Worm (Caenorhabditis elegans): Measurements from ENCODE around the gene tin-9.1.

Gene tin-9.1

ce11 chrIV:7047762-7048178 is 3.4 kb upstream of the tin-9.1 start:
- TF ChIP-seq vab-15 (tag; optimal IDR thresholded peaks at IDR 0.05) (no peak), sox-4 (tag; optimal IDR thresholded peaks at IDR 0.05) (no peak), hpl-2 (GFP tag; optimal IDR thresholded peaks at IDR 0.05) (peak; percentile 29), nhr-77 (tag; optimal IDR thresholded peaks at IDR 0.05) (peak; percentile 43), unc-130 (tag; optimal IDR thresholded peaks at IDR 0.05) (no peak), elt-3 (tag; optimal IDR thresholded peaks at IDR 0.05) (peak in 3 of 6 experiments; percentile 81 to 91 (median 91)), C04F5.9 (tag; optimal IDR thresholded peaks at IDR 0.05) (peak; percentile 21), grh-1 (GFP tag; IDR thresholded peaks at IDR 0.05) (peak; percentile 78), nhr-47 (tag; optimal IDR thresholded peaks at IDR 0.05) (peak; percentile 70), mdl-1 (tag; optimal IDR thresholded peaks at IDR 0.05) (peak in 1 of 2 experiments; percentile 86), fos-1 (tag; optimal IDR thresholded peaks at IDR 0.05) (peak; percentile 71), C34B4.2 (tag; optimal IDR thresholded peaks at IDR 0.05) (no peak), ztf-4 (tag; optimal IDR thresholded peaks at IDR 0.05) (no peak), lin-15B (tag; optimal IDR thresholded peaks at IDR 0.05) (no peak), nhr-28 (tag; optimal IDR thresholded peaks at IDR 0.05) (no peak), dsc-1 (tag; optimal IDR thresholded peaks at IDR 0.05) (no peak), unc-86 (tag; optimal IDR thresholded peaks at IDR 0.05) (no peak), nhr-12 (tag; optimal IDR thresholded peaks at IDR 0.05) (no peak), egl-27 (tag; optimal IDR thresholded peaks at IDR 0.05) (peak in 1 of 2 experiments; percentile 59), ceh-8 (GFP tag; optimal IDR thresholded peaks at IDR 0.05) (no peak), fkh-4 (tag; optimal IDR thresholded peaks at IDR 0.05; ENCODE audit: borderline replicate concordance) (no peak), jun-1 (tag; optimal IDR thresholded peaks at IDR 0.05) (peak; percentile 28), lin-35 (GFP tag; optimal IDR thresholded peaks at IDR 0.05) (peak; percentile 28 to 74), blmp-1 (tag; optimal IDR thresholded peaks at IDR 0.05) (peak; percentile 79), C16A3.4 (tag; optimal IDR thresholded peaks at IDR 0.05) (peak; percentile 44), mep-1 (tag; optimal IDR thresholded peaks at IDR 0.05) (peak; percentile 65), pqm-1 (tag; optimal IDR thresholded peaks at IDR 0.05) (no peak), unc-62 (GFP tag; optimal IDR thresholded peaks at IDR 0.05) (no peak), fkh-8 (tag; optimal IDR thresholded peaks at IDR 0.05) (no peak), ztf-11 (tag; optimal IDR thresholded peaks at IDR 0.05) (no peak), nhr-76 (tag; optimal IDR thresholded peaks at IDR 0.05) (no peak), mab-9 (GFP tag; IDR thresholded peaks at IDR 0.05) (no peak), nhr-84 (tag; optimal IDR thresholded peaks at IDR 0.05) (no peak), tbx-2 (tag; optimal IDR thresholded peaks at IDR 0.05) (peak; percentile 70), lir-3 (tag; optimal IDR thresholded peaks at IDR 0.05; ENCODE audit: poor library complexity) (no peak), pag-3 (tag; optimal IDR thresholded peaks at IDR 0.05; ENCODE audit: borderline replicate concordance, insufficient read depth) (no peak), isw-1 (GFP tag; IDR thresholded peaks at IDR 0.05) (no peak), efl-3 (GFP tag; optimal IDR thresholded peaks at IDR 0.05) (no peak), unc-98 (GFP tag; IDR thresholded peaks at IDR 0.05) (0 out of 2 replicates have a peak, but pooled peaks have one; percentile 14), F16B12.6 (tag; optimal IDR thresholded peaks at IDR 0.05) (no peak), efl-1 (optimal IDR thresholded peaks at IDR 0.05) (peak; percentile 27 to 56), efl-1 (GFP tag; optimal IDR thresholded peaks at IDR 0.05 in 1 of 2) (peak; percentile 22 to 91), nhr-71 (tag; optimal IDR thresholded peaks at IDR 0.05) (peak; percentile 91), hlh-4 (tag; optimal IDR thresholded peaks at IDR 0.05) (no peak), xbp-1 (tag; optimal IDR thresholded peaks at IDR 0.05) (peak; percentile 49), ceh-82 (tag; optimal IDR thresholded peaks at IDR 0.05) (peak in 2 of 3 experiments; percentile 38 to 40), nhr-85 (tag) (peak; percentile 98), unc-30 (tag; optimal IDR thresholded peaks at IDR 0.05) (no peak), pax-3 (tag; optimal IDR thresholded peaks at IDR 0.05) (no peak), sptf-1 (tag; optimal IDR thresholded peaks at IDR 0.05) (no peak), elt-2 (tag; optimal IDR thresholded peaks at IDR 0.05) (peak; percentile 93), hlh-17 (GFP tag; optimal IDR thresholded peaks at IDR 0.05; ENCODE audit: borderline replicate concordance) (no peak), nhr-20 (tag; optimal IDR thresholded peaks at IDR 0.05) (peak; percentile 89)
